Worm (Caenorhabditis elegans) whole organism, young adult: ENCODE data around the gene Y54F10BM.21.
"Not testable (repeated sequence)": the region's sequence is repeated elsewhere in the genome, so short reads cannot be mapped to it uniquely, and the experiment has no call there.

Source experiments
- C17E4.6 ChIP-seq: fragments of 200-800 bp; sonication (Bioruptor generic); IDR thresholded peaks from 2 replicates; pipeline ENCODE4 v1.3.6; 2022; ENCODE audit warnings: missing genetic modification reagents, missing genetic modification characterization, missing compliant biosample characterization
- F37B4.10 ChIP-seq: fragments of 200-800 bp; sonication (Bioruptor generic); IDR thresholded peaks from 2 replicates; pipeline ENCODE4 v1.3.6; 2022; ENCODE audit warnings: missing genetic modification characterization, missing compliant biosample characterization
- F52B5.7 ChIP-seq: sonication (generic microtip); optimal IDR thresholded peaks from 2 replicates; lab custom pipeline; 2016; ENCODE audit warnings: mild to moderate bottlenecking, missing genetic modification characterization, missing compliant biosample characterization
- F55B11.4 ChIP-seq: sonication (generic microtip); optimal IDR thresholded peaks from 2 replicates; lab custom pipeline; 2016; ENCODE audit warnings: missing compliant biosample characterization, missing genetic modification characterization, borderline replicate concordance; ENCODE audit not compliant: insufficient read depth
- K12H6.12 ChIP-seq: fragments of 200-800 bp; sonication (Bioruptor generic); optimal IDR thresholded peaks from 2 replicates; lab custom pipeline; 2018; ENCODE audit warnings: mild to moderate bottlenecking, missing genetic modification characterization, missing compliant biosample characterization
- athp-1 ChIP-seq: sonication (generic microtip); optimal IDR thresholded peaks from 2 replicates; lab custom pipeline; 2017; ENCODE audit warnings: mild to moderate bottlenecking, missing genetic modification characterization, missing compliant biosample characterization
- attf-3 ChIP-seq: fragments of 200-800 bp; sonication (Bioruptor generic); conservative IDR thresholded peaks from 2 replicates; pipeline ENCODE4 v1.3.6; 2022; ENCODE audit warnings: missing genetic modification reagents, missing genetic modification characterization, missing compliant biosample characterization
- bed-1 ChIP-seq: fragments of 200-800 bp; sonication (Bioruptor generic); IDR thresholded peaks from 2 replicates; pipeline ENCODE4 v1.3.6; 2022; ENCODE audit warnings: missing genetic modification reagents, missing genetic modification characterization, missing compliant biosample characterization
- ceh-27 ChIP-seq: fragments of 200-800 bp; sonication (Bioruptor generic); optimal IDR thresholded peaks from 2 replicates; lab custom pipeline; 2018; ENCODE audit warnings: mild to moderate bottlenecking, missing genetic modification characterization, moderate library complexity, missing compliant biosample characterization
- die-1 ChIP-seq: sonication (generic microtip); optimal IDR thresholded peaks from 2 replicates; lab custom pipeline; 2016; ENCODE audit warnings: missing genotype, mild to moderate bottlenecking, missing genetic modification characterization, missing compliant biosample characterization
- dox-1 ChIP-seq: fragments of 200-800 bp; sonication (Bioruptor generic); IDR thresholded peaks from 2 replicates; pipeline ENCODE4 v1.3.6; 2022; ENCODE audit warnings: missing genetic modification reagents, missing genetic modification characterization, missing compliant biosample characterization
- egl-18 ChIP-seq: fragments of 200-800 bp; sonication (Bioruptor generic); IDR thresholded peaks from 2 replicates; pipeline ENCODE4 v1.3.6; 2022; ENCODE audit warnings: missing genetic modification reagents, missing genetic modification characterization, missing compliant biosample characterization
- ekl-4 ChIP-seq: fragments of 200-800 bp; sonication (Bioruptor generic); IDR thresholded peaks from 2 replicates; pipeline ENCODE4 v1.3.6; 2022; ENCODE audit warnings: missing genetic modification reagents, missing genetic modification characterization, missing compliant biosample characterization
- fkh-3 ChIP-seq: sonication (generic microtip); optimal IDR thresholded peaks from 2 replicates; lab custom pipeline; 2016; ENCODE audit warnings: mild to moderate bottlenecking, missing genetic modification characterization, missing compliant biosample characterization
- hmg-20 ChIP-seq: fragments of 200-800 bp; sonication (Bioruptor generic); IDR thresholded peaks from 2 replicates; pipeline ENCODE4 v1.3.6; 2022; ENCODE audit warnings: missing genetic modification reagents, missing genetic modification characterization, missing compliant biosample characterization
- lag-1 ChIP-seq: fragments of 200-800 bp; sonication (Bioruptor generic); IDR thresholded peaks from 2 replicates; pipeline ENCODE4 v1.3.6; 2022; ENCODE audit warnings: missing genetic modification reagents, missing genetic modification characterization, missing compliant biosample characterization
- let-607 ChIP-seq, 2 experiments: fragments of 200-800 bp in 1 of 2; sonication (Bioruptor generic) in 1 of 2; sonication (generic microtip) in 1 of 2; optimal IDR thresholded peaks; 2 replicates each; lab custom pipeline; 2016 to 2018; ENCODE audit warnings: mild to moderate bottlenecking in 2 of 2, missing compliant biosample characterization in 2 of 2, missing genetic modification characterization in 2 of 2, moderate library complexity in 2 of 2, missing genotype in 1 of 2
- lin-35 ChIP-seq, 3 experiments: fragments of 150-350 bp in 2 of 3; sonication (generic microtip) in 1 of 3; optimal IDR thresholded peaks; 2 replicates each; lab custom pipeline; 2014 to 2018; ENCODE audit warnings: missing biosample characterization in 3 of 3, missing genetic modification characterization in 3 of 3, missing genetic modification reagents in 3 of 3
- lir-1 ChIP-seq: fragments of 200-800 bp; sonication (Bioruptor generic); conservative IDR thresholded peaks from 2 replicates; pipeline ENCODE4 v1.3.6; 2022; ENCODE audit warnings: missing genetic modification reagents, missing genetic modification characterization, missing compliant biosample characterization
- lsy-27 ChIP-seq: sonication (generic microtip); optimal IDR thresholded peaks from 2 replicates; lab custom pipeline; 2017; ENCODE audit warnings: missing genetic modification characterization, mild to moderate bottlenecking, missing compliant biosample characterization, antibody characterized with exemption, missing genotype, borderline replicate concordance; ENCODE audit not compliant: insufficient read depth
- madf-10 ChIP-seq: sonication (generic microtip); optimal IDR thresholded peaks from 2 replicates; lab custom pipeline; 2016; ENCODE audit warnings: mild to moderate bottlenecking, missing genetic modification characterization, missing compliant biosample characterization
- mes-4 ChIP-seq: sonication (generic microtip); optimal IDR thresholded peaks from 2 replicates; lab custom pipeline; 2016; ENCODE audit warnings: missing genotype, missing genetic modification characterization, missing compliant biosample characterization
- nfyb-1 ChIP-seq: fragments of 200-800 bp; sonication (Bioruptor generic); IDR thresholded peaks from 2 replicates; pipeline ENCODE4 v1.3.6; 2022; ENCODE audit warnings: missing genetic modification reagents, missing genetic modification characterization, missing compliant biosample characterization
- nhr-27 ChIP-seq: fragments of 200-800 bp; sonication (Bioruptor generic); optimal IDR thresholded peaks from 2 replicates; lab custom pipeline; 2018; ENCODE audit warnings: mild to moderate bottlenecking, missing genetic modification characterization, moderate library complexity, missing compliant biosample characterization
- pbrm-1 ChIP-seq: fragments of 200-800 bp; sonication (Bioruptor generic); IDR thresholded peaks from 2 replicates; pipeline ENCODE4 v1.3.6; 2022; ENCODE audit warnings: missing genetic modification reagents, missing genetic modification characterization, missing compliant biosample characterization
- pha-4 ChIP-seq: fragments of 150-350 bp; sonication (generic microtip); optimal IDR thresholded peaks from 2 replicates; lab custom pipeline; 2014; ENCODE audit warnings: missing biosample characterization, missing genetic modification reagents, missing genetic modification characterization
- rcor-1 ChIP-seq: fragments of 200-800 bp; sonication (Bioruptor generic); IDR thresholded peaks from 2 replicates; pipeline ENCODE4 v1.3.6; 2022; ENCODE audit warnings: missing genetic modification reagents, missing genetic modification characterization, missing compliant biosample characterization
- repo-1 ChIP-seq: sonication (generic microtip); optimal IDR thresholded peaks from 2 replicates; lab custom pipeline; 2017; ENCODE audit warnings: mild to moderate bottlenecking, missing genetic modification characterization, missing compliant biosample characterization
- rpc-1 ChIP-seq, 2 experiments: fragments of 150-350 bp in 1 of 2; sonication (generic microtip) in 1 of 2; optimal IDR thresholded peaks; 2 replicates each; lab custom pipeline; 2014 to 2018; ENCODE audit warnings: missing biosample characterization in 1 of 2, missing genetic modification characterization in 1 of 2, missing genetic modification reagents in 1 of 2, missing genotype in 1 of 2
- sdz-38 ChIP-seq: sonication (generic microtip); optimal IDR thresholded peaks from 2 replicates; lab custom pipeline; 2016; ENCODE audit warnings: missing genotype, missing genetic modification characterization, missing compliant biosample characterization
- snpc-1.3 ChIP-seq: sonication (generic microtip); optimal IDR thresholded peaks from 2 replicates; lab custom pipeline; 2017; ENCODE audit warnings: missing genetic modification characterization, mild to moderate bottlenecking, missing compliant biosample characterization, antibody characterized with exemption, moderate library complexity, missing genotype, missing genetic modification reagents; ENCODE audit not compliant: insufficient read depth
- snpc-4 ChIP-seq, 5 experiments: fragments of 150-350 bp in 1 of 5; sonication (generic microtip) in 4 of 5; optimal IDR thresholded peaks; 2 replicates each; lab custom pipeline; 2014 to 2018; ENCODE audit warnings: missing genetic modification characterization in 5 of 5, missing biosample characterization in 3 of 5, antibody characterized with exemption in 2 of 5, mild to moderate bottlenecking in 2 of 5, missing compliant biosample characterization in 2 of 5, missing genotype in 2 of 5, moderate library complexity in 2 of 5, missing genetic modification reagents in 1 of 5
- sptf-2 ChIP-seq: fragments of 200-800 bp; sonication (Bioruptor generic); optimal IDR thresholded peaks from 2 replicates; lab custom pipeline; 2018; ENCODE audit warnings: mild to moderate bottlenecking, missing genetic modification characterization, missing compliant biosample characterization
- xnd-1 ChIP-seq: sonication (generic microtip); optimal IDR thresholded peaks from 2 replicates; lab custom pipeline; 2016; ENCODE audit warnings: missing genotype, missing genetic modification reagents, missing genetic modification characterization, missing compliant biosample characterization
- ztf-26 ChIP-seq: sonication (generic microtip); optimal IDR thresholded peaks from 2 replicates; lab custom pipeline; 2017; ENCODE audit warnings: missing genetic modification characterization, missing compliant biosample characterization
- ztf-6 ChIP-seq: fragments of 200-800 bp; sonication (Bioruptor generic); IDR thresholded peaks from 2 replicates; pipeline ENCODE4 v1.3.6; 2022; ENCODE audit warnings: missing genetic modification reagents, missing genetic modification characterization, missing compliant biosample characterization

Y54F10BM.21 gene

DNA sequence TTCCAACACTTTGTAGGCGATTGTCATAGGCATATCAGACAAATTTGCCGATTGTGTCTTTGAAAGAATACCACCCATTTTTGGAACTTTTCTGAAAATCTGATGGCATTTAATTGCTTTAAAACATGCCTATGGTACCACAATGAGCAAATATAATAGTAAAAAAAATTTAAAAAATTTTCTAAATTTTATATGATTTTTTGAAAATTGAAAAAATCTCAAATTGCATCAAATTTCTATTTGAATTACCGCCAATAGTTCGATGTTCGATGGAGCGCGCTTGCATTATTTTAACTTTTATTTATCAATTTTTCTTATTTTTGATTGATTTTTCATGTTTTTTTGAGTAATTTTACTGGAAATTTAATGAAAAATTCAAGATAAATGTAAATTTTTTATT lies 15.6 kb upstream of the Y54F10BM.21 start, which contains the start of gene fbxa-42:
fbxa-42 (minus strand) TSS at position 101 of the 400 bp plus-strand sequence.
- TF ChIP-seq rpc-1 (optimal IDR thresholded peaks at IDR 0.05; lab: Kevin White, UChicago); rpc-1 (tag; optimal IDR thresholded peaks at IDR 0.05; lab: Kevin White, UChicago); xnd-1 (tag; lab: Kevin White, UChicago); die-1 (tag; lab: Kevin White, UChicago): not testable (repeated sequence)

DNA sequence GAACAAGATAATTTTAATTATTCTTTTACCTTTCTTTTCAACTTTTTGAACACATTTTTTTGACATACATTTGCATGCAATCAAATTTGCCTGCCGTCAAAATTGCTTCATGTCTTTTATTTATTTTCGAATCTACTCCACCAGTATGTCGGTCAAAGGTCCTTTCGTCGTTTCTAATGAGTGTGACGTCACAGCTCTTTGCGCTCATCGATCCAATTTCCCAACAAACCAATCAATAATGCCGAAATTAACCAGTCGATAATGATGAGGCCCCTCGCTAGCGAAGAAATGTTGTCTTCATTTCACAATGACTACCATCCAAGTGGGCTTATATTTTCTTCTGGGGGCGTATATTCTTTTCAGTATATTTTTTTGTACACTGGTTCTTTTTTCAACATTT lies 14.0 kb upstream of the Y54F10BM.21 start, which contains the start of gene Y54F10BM.6:
Y54F10BM.6 (plus strand) TSS at position 301 of the 400 bp plus-strand sequence.
- TF ChIP-seq snpc-1.3 (tag; lab: Kevin White, UChicago) (no peak), ztf-6 (no peak), bed-1 (no peak), dox-1 (no peak), rcor-1 (GFP tag; lab: Robert Waterston, UW) (no peak), madf-10 (no peak), hmg-20 (no peak), mes-4 (tag; lab: Kevin White, UChicago) (no peak), athp-1 (tag; lab: Kevin White, UChicago) (no peak), ztf-26 (tag; lab: Kevin White, UChicago) (no peak), lag-1 (GFP tag; lab: Robert Waterston, UW) (no peak), lsy-27 (tag; lab: Kevin White, UChicago) (no peak), attf-3 (no peak), pbrm-1 (no peak), C17E4.6 (GFP tag; lab: Robert Waterston, UW) (no peak), nhr-27 (tag; lab: Kevin White, UChicago) (no peak), fkh-3 (no peak)

DNA sequence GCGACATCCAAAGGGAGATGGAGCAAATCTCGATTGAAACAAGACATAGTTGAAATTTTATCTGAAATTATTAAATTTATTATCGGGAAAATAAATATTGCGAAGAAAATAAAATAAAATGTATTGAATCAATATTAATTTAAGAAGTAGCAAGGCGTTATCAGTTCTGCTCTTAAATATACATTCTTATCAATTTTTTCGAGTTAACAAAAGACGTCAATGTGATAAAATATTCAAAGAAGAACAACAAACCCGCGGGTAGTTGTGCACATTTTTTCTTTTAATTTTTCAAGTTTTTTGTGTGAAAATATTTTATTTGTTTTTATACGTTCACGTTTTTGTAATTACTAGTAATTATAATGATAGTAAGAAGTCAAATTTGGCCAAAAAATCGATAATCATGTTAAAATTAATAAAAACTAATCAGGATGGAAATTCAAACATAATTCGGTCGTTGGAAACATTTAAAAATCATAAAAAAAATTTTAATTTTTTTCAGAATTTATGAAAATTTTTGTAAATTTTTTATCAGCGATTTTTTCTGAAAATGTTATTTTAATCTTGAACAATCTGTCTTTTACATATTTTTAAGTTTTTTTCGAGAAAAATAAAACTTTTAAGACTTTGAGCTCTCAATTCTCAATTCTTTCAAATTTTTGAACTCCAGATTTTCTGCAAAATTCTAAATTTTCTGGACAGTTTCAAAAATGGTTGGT lies 10.8 kb upstream of the Y54F10BM.21 start, which contains the start of gene fbxa-9:
fbxa-9 (plus strand) TSS at position 666 of the 716 bp plus-strand sequence.
- no peak for TF ChIP-seq K12H6.12
- no peak for TF ChIP-seq let-607 (tag; optimal IDR thresholded peaks at IDR 0.05; lab: Kevin White, UChicago)
- TF ChIP-seq ceh-27 (GFP tag; lab: Kevin White, UChicago), result no peak
- TF ChIP-seq snpc-1.3 (tag; lab: Kevin White, UChicago), result no peak
- no peak for TF ChIP-seq sptf-2
- no peak for TF ChIP-seq F55B11.4 (tag; lab: Kevin White, UChicago)
- TF ChIP-seq pha-4 (tag; lab: Kevin White, UChicago), result no peak
- TF ChIP-seq ekl-4, result no peak
- TF ChIP-seq F37B4.10 (GFP tag; lab: Robert Waterston, UW), result no peak
- no peak for TF ChIP-seq lin-35 (GFP tag; optimal IDR thresholded peaks at IDR 0.05; lab: Kevin White, UChicago)
- TF ChIP-seq sdz-38 (tag; lab: Kevin White, UChicago), result no peak
- TF ChIP-seq F52B5.7 (tag; lab: Kevin White, UChicago), result no peak
- no peak for TF ChIP-seq lir-1 (GFP tag; lab: Robert Waterston, UW)
- TF ChIP-seq snpc-4 (GFP tag; optimal IDR thresholded peaks at IDR 0.05; lab: Kevin White, UChicago), result no peak
- no peak for TF ChIP-seq snpc-4 (tag; optimal IDR thresholded peaks at IDR 0.05; lab: Kevin White, UChicago)
- no peak for TF ChIP-seq egl-18
- no peak for TF ChIP-seq nfyb-1 (GFP tag; lab: Robert Waterston, UW)
- TF ChIP-seq hmg-20, result no peak
- TF ChIP-seq repo-1 (tag; lab: Kevin White, UChicago), result no peak
